Fruit fly (Drosophila melanogaster) whole organism, embryonic: Measurements from ENCODE around the gene Ire1.

Experiments used
- Abd-B ChIP-seq: fragments of 200-800 bp; sonication (Bioruptor generic); optimal IDR thresholded peaks from 2 replicates; lab custom pipeline; 2018; ENCODE audit warnings: missing biosample characterization, mild to moderate bottlenecking, missing genetic modification characterization, moderate library complexity
- BEAF-32 ChIP-seq: fragments of 200-800 bp; sonication (Bioruptor generic); optimal IDR thresholded peaks from 3 replicates; lab custom pipeline; 2017; ENCODE audit warnings: missing biosample characterization, missing genetic modification characterization, mild to moderate bottlenecking, moderate library complexity, missing genetic modification reagents
- CG10267 ChIP-seq: fragments of 200-800 bp; sonication (Bioruptor generic); optimal IDR thresholded peaks from 2 replicates; lab custom pipeline; 2018; ENCODE audit warnings: missing biosample characterization, mild to moderate bottlenecking, missing genetic modification characterization, moderate library complexity
- CG12744 ChIP-seq: fragments of 200-800 bp; sonication (Bioruptor generic); optimal IDR thresholded peaks from 2 replicates; lab custom pipeline; 2016; ENCODE audit warnings: missing biosample characterization, missing genetic modification characterization
- CG12942 ChIP-seq: fragments of 200-800 bp; sonication (Bioruptor generic); optimal IDR thresholded peaks from 3 replicates; lab custom pipeline; 2016; ENCODE audit warnings: missing biosample characterization, missing genetic modification characterization
- CG15073 ChIP-seq: fragments of 200-800 bp; sonication (Bioruptor generic); optimal IDR thresholded peaks from 2 replicates; lab custom pipeline; 2016; ENCODE audit warnings: missing biosample characterization, missing genetic modification characterization
- CG15479 ChIP-seq: fragments of 200-800 bp; sonication (Bioruptor generic); optimal IDR thresholded peaks from 3 replicates; lab custom pipeline; 2019; ENCODE audit warnings: missing biosample characterization, mild to moderate bottlenecking, missing genetic modification characterization, moderate library complexity
- CG16779 ChIP-seq: fragments of 200-800 bp; sonication (Bioruptor generic); IDR thresholded peaks from 2 replicates; pipeline ENCODE4 v1.3.6; 2022; ENCODE audit warnings: missing biosample characterization, missing genetic modification characterization
- CG17829 ChIP-seq: fragments of 200-800 bp; optimal IDR thresholded peaks from 2 replicates; lab custom pipeline; 2019; ENCODE audit warnings: missing biosample characterization, mild to moderate bottlenecking, missing genetic modification characterization, moderate library complexity
- CG2116 ChIP-seq: fragments of 200-800 bp; sonication (Bioruptor generic); optimal IDR thresholded peaks from 3 replicates; lab custom pipeline; 2018; ENCODE audit warnings: missing biosample characterization, mild to moderate bottlenecking, missing genetic modification characterization
- CG2202 ChIP-seq: fragments of 200-800 bp; sonication (Bioruptor generic); optimal IDR thresholded peaks from 2 replicates; lab custom pipeline; 2018; ENCODE audit warnings: missing biosample characterization, mild to moderate bottlenecking, missing genetic modification characterization
- CG30403 ChIP-seq: fragments of 200-800 bp; sonication (Bioruptor generic); optimal IDR thresholded peaks from 3 replicates; lab custom pipeline; 2016; ENCODE audit warnings: missing biosample characterization, missing genetic modification characterization
- CG33557 ChIP-seq: fragments of 200-800 bp; sonication (Bioruptor generic); optimal IDR thresholded peaks from 2 replicates; lab custom pipeline; 2019; ENCODE audit warnings: missing biosample characterization, mild to moderate bottlenecking, missing genetic modification characterization, moderate library complexity
- CG3838 ChIP-seq: fragments of 200-800 bp; sonication (Bioruptor generic); optimal IDR thresholded peaks from 3 replicates; lab custom pipeline; 2016; ENCODE audit warnings: missing biosample characterization, missing genetic modification characterization
- CG4854 ChIP-seq: fragments of 200-800 bp; sonication (Bioruptor generic); optimal IDR thresholded peaks from 2 replicates; lab custom pipeline; 2016; ENCODE audit warnings: missing biosample characterization, missing genetic modification characterization, inconsistent platforms
- CG5245 ChIP-seq: fragments of 200-800 bp; sonication (Bioruptor generic); optimal IDR thresholded peaks from 3 replicates; lab custom pipeline; 2016; ENCODE audit warnings: missing biosample characterization, missing genetic modification characterization
- CG6689 ChIP-seq: fragments of 200-800 bp; sonication (Bioruptor generic); IDR thresholded peaks from 2 replicates; pipeline ENCODE4 v1.3.6; 2022; ENCODE audit warnings: missing biosample characterization, missing genetic modification characterization
- CG8388 ChIP-seq: fragments of 200-800 bp; sonication (Bioruptor generic); optimal IDR thresholded peaks from 2 replicates; lab custom pipeline; 2019; ENCODE audit warnings: missing biosample characterization, mild to moderate bottlenecking, missing genetic modification characterization, moderate library complexity
- CG9437 ChIP-seq: fragments of 200-800 bp; sonication (Bioruptor generic); optimal IDR thresholded peaks from 2 replicates; lab custom pipeline; 2018; ENCODE audit warnings: missing biosample characterization, mild to moderate bottlenecking, missing genetic modification characterization
- Dref ChIP-seq: fragments of 200-800 bp; sonication (Bioruptor generic); IDR thresholded peaks from 2 replicates; pipeline ENCODE4 v1.3.6; 2022; ENCODE audit warnings: missing biosample characterization, missing genetic modification characterization
- Drgx ChIP-seq: fragments of 200-800 bp; sonication (Bioruptor generic); IDR thresholded peaks from 2 replicates; pipeline ENCODE4 v1.3.6; 2022; ENCODE audit warnings: missing biosample characterization, missing genetic modification characterization
- Eip74EF ChIP-seq, 2 experiments: fragments of 200-800 bp in 1 of 2; fragments of >200 bp in 1 of 2; sonication (Bioruptor generic) in 1 of 2; optimal IDR thresholded peaks; 2 replicates each; lab custom pipeline; 2017 to 2019; ENCODE audit warnings: missing biosample characterization in 2 of 2, missing genetic modification characterization in 2 of 2, mild to moderate bottlenecking in 1 of 2, moderate library complexity in 1 of 2
- Mad ChIP-seq: fragments of 200-800 bp; sonication (Bioruptor generic); optimal IDR thresholded peaks from 2 replicates; lab custom pipeline; 2016; ENCODE audit warnings: missing biosample characterization, missing genetic modification characterization
- Optix ChIP-seq: fragments of 200-800 bp; sonication (Bioruptor generic); IDR thresholded peaks from 3 replicates; pipeline ENCODE4 v1.3.6; 2022; ENCODE audit warnings: missing biosample characterization, missing genetic modification characterization
- PHDP ChIP-seq: fragments of 200-800 bp; sonication (Bioruptor generic); optimal IDR thresholded peaks from 3 replicates; lab custom pipeline; 2018; ENCODE audit warnings: missing biosample characterization, mild to moderate bottlenecking, missing genetic modification characterization, moderate library complexity
- Ptx1 ChIP-seq: fragments of 200-800 bp; sonication (Bioruptor generic); IDR thresholded peaks from 2 replicates; pipeline ENCODE4 v1.3.6; 2022; ENCODE audit warnings: missing biosample characterization, missing genetic modification characterization
- ara ChIP-seq: fragments of 200-800 bp; sonication (Bioruptor generic); IDR thresholded peaks from 2 replicates; pipeline ENCODE4 v1.3.6; 2022; ENCODE audit warnings: missing biosample characterization, missing genetic modification characterization
- chinmo ChIP-seq: fragments of 200-800 bp; sonication (Bioruptor generic); IDR thresholded peaks from 4 replicates; pipeline ENCODE4 v1.3.6; 2022; ENCODE audit warnings: missing biosample characterization, missing genetic modification characterization; ENCODE audit not compliant: partially characterized antibody
- disco-r ChIP-seq: fragments of 200-800 bp; sonication (Bioruptor generic); optimal IDR thresholded peaks from 2 replicates; lab custom pipeline; 2016; ENCODE audit warnings: missing biosample characterization, missing genetic modification characterization
- dmrt99B ChIP-seq: fragments of 200-800 bp; sonication (Bioruptor generic); optimal IDR thresholded peaks from 2 replicates; lab custom pipeline; 2018; ENCODE audit warnings: missing biosample characterization, mild to moderate bottlenecking, missing genetic modification characterization, moderate library complexity
- en ChIP-seq: fragments of 200-800 bp; sonication (Bioruptor generic); optimal IDR thresholded peaks from 2 replicates; lab custom pipeline; 2016; ENCODE audit warnings: missing biosample characterization, missing genetic modification characterization
- eyg ChIP-seq: fragments of 200-800 bp; sonication (Bioruptor generic); optimal IDR thresholded peaks from 3 replicates; lab custom pipeline; 2016; ENCODE audit warnings: missing biosample characterization, missing genetic modification characterization
- grn ChIP-seq: fragments of 200-800 bp; sonication (Bioruptor generic); optimal IDR thresholded peaks from 3 replicates; lab custom pipeline; 2017; ENCODE audit warnings: missing biosample characterization, missing genetic modification characterization
- hbn ChIP-seq: fragments of 200-800 bp; sonication (Bioruptor generic); IDR thresholded peaks from 2 replicates; pipeline ENCODE4 v1.3.6; 2022; ENCODE audit warnings: missing biosample characterization, missing genetic modification characterization; ENCODE audit not compliant: partially characterized antibody
- kah ChIP-seq: fragments of 200-800 bp; sonication (Bioruptor generic); optimal IDR thresholded peaks from 2 replicates; lab custom pipeline; 2018; ENCODE audit warnings: missing biosample characterization, mild to moderate bottlenecking, missing genetic modification characterization
- lab ChIP-seq: fragments of 200-800 bp; sonication (Bioruptor generic); optimal IDR thresholded peaks from 3 replicates; lab custom pipeline; 2017; ENCODE audit warnings: missing biosample characterization, missing genetic modification characterization, mild to moderate bottlenecking, moderate library complexity, missing genetic modification reagents
- lola ChIP-seq, 3 experiments: fragments of >200 bp in 2 of 3; fragments of 200-800 bp in 1 of 3; sonication (Bioruptor generic) in 1 of 3; optimal IDR thresholded peaks; 2 replicates each; lab custom pipeline; 2017 to 2019; ENCODE audit warnings: missing biosample characterization in 3 of 3, missing genetic modification characterization in 3 of 3, mild to moderate bottlenecking in 1 of 3, moderate library complexity in 1 of 3
- lov ChIP-seq, 2 experiments: fragments of 200-800 bp in 1 of 2; fragments of >200 bp in 1 of 2; sonication (Bioruptor generic) in 1 of 2; IDR thresholded peaks in 1 of 2; optimal IDR thresholded peaks in 1 of 2; 2 replicates in 1 of 2; 3 replicates in 1 of 2; pipeline versions ENCODE4 v1.3.6 to Lab custom; 2017 to 2022; ENCODE audit warnings: missing biosample characterization in 1 of 2, missing genetic modification characterization in 1 of 2
- oc ChIP-seq: fragments of 200-800 bp; sonication (Bioruptor generic); optimal IDR thresholded peaks from 2 replicates; lab custom pipeline; 2018; ENCODE audit warnings: missing biosample characterization, mild to moderate bottlenecking, missing genetic modification characterization, moderate library complexity
- onecut ChIP-seq: fragments of 200-800 bp; sonication (Bioruptor generic); IDR thresholded peaks from 2 replicates; pipeline ENCODE4 v1.3.6; 2022; ENCODE audit warnings: missing biosample characterization, missing genetic modification characterization
- p53 ChIP-seq: fragments of 200-800 bp; sonication (Bioruptor generic); optimal IDR thresholded peaks from 2 replicates; lab custom pipeline; 2016; ENCODE audit warnings: missing biosample characterization, missing genetic modification characterization
- pb ChIP-seq: fragments of 200-800 bp; sonication (Bioruptor generic); optimal IDR thresholded peaks from 3 replicates; lab custom pipeline; 2016; ENCODE audit warnings: missing biosample characterization, missing genetic modification characterization
- salm ChIP-seq: fragments of 200-800 bp; sonication (Bioruptor generic); optimal IDR thresholded peaks from 2 replicates; lab custom pipeline; 2018; ENCODE audit warnings: missing biosample characterization, mild to moderate bottlenecking, missing genetic modification characterization
- sima ChIP-seq: fragments of 200-800 bp; sonication (Bioruptor generic); optimal IDR thresholded peaks from 2 replicates; lab custom pipeline; 2016; ENCODE audit warnings: missing biosample characterization, missing genetic modification characterization
- sqz ChIP-seq: fragments of 200-800 bp; sonication (Bioruptor generic); optimal IDR thresholded peaks from 3 replicates; lab custom pipeline; 2018; ENCODE audit warnings: missing biosample characterization, mild to moderate bottlenecking, missing genetic modification characterization
- ssp ChIP-seq: fragments of 200-800 bp; sonication (Bioruptor generic); IDR thresholded peaks from 2 replicates; pipeline ENCODE4 v1.3.6; 2022; ENCODE audit warnings: missing biosample characterization, missing genetic modification characterization
- tio ChIP-seq: fragments of 200-800 bp; sonication (Bioruptor generic); optimal IDR thresholded peaks from 2 replicates; lab custom pipeline; 2017; ENCODE audit warnings: missing biosample characterization, missing genetic modification characterization, inconsistent platforms
- wdn ChIP-seq: fragments of 200-800 bp; sonication (Bioruptor generic); IDR thresholded peaks from 2 replicates; pipeline ENCODE4 v1.3.6; 2022; ENCODE audit warnings: missing biosample characterization, missing genetic modification characterization
- yki ChIP-seq: fragments of >200 bp; optimal IDR thresholded peaks from 3 replicates; lab custom pipeline; 2018
- zf30C ChIP-seq: fragments of 200-800 bp; sonication (Bioruptor generic); optimal IDR thresholded peaks from 3 replicates; lab custom pipeline; 2018; ENCODE audit warnings: missing biosample characterization, mild to moderate bottlenecking, missing genetic modification characterization

The Ire1 gene

dm6 chr3R:19908863-19909343 lies 47.8 kb upstream of the Ire1 start (continued):
- TF ChIP-seq CG9437 (GFP tag; lab: Kevin White, UChicago) (peak; percentile 69), CG15073 (peak; percentile 16), Ptx1 (GFP tag; lab: Robert Waterston, UW) (peak; percentile 91), ara (GFP tag; lab: Robert Waterston, UW) (peak; percentile 82), CG33557 (GFP tag; lab: Kevin White, UChicago) (no peak), CG5245 (GFP tag; lab: Kevin White, UChicago) (peak; percentile 66), ssp (GFP tag; lab: Robert Waterston, UW) (peak; percentile 49), dmrt99B (tag; lab: Kevin White, UChicago) (peak; percentile 89), lola (GFP tag; optimal IDR thresholded peaks at IDR 0.05; lab: Kevin White, UChicago) (peak in 1 of 3 experiments; percentile 11), CG2116 (GFP tag; lab: Kevin White, UChicago) (peak; percentile 27), oc (tag; lab: Kevin White, UChicago) (peak; percentile 76), CG2202 (tag; lab: Kevin White, UChicago) (peak; percentile 40), CG8388 (peak; percentile 73), Eip74EF (GFP tag; optimal IDR thresholded peaks at IDR 0.05; lab: Kevin White, UChicago) (peak in 1 of 2 experiments; percentile 52), grn (GFP tag; lab: Kevin White, UChicago) (no peak), wdn (GFP tag; lab: Robert Waterston, UW) (peak; percentile 77), CG3838 (GFP tag; lab: Kevin White, UChicago) (peak; percentile 65), zf30C (no peak), salm (tag; lab: Kevin White, UChicago) (peak; percentile 70), CG12942 (GFP tag; lab: Kevin White, UChicago) (peak; percentile 78), CG16779 (GFP tag; lab: Robert Waterston, UW) (peak; percentile 68; the same call in 1 of the 2 replicates), CG6689 (peak; percentile 87), pb (GFP tag; lab: Kevin White, UChicago) (peak; percentile 70), lov (optimal IDR thresholded peaks at IDR 0.05; lab: Kevin White, UChicago) (no peak), lov (GFP tag; IDR thresholded peaks at IDR 0.05; lab: Robert Waterston, UW) (peak; percentile 78; the same call in 2 of the 3 replicates), CG17829 (peak; percentile 47), eyg (GFP tag; lab: Kevin White, UChicago) (peak; percentile 68), p53 (GFP tag; lab: Kevin White, UChicago) (peak; percentile 6), Drgx (GFP tag; lab: Robert Waterston, UW) (peak; percentile 77), sima (GFP tag; lab: Kevin White, UChicago) (no peak), hbn (GFP tag; lab: Robert Waterston, UW) (no peak), sqz (GFP tag; lab: Kevin White, UChicago) (no peak), Abd-B (GFP tag; lab: Kevin White, UChicago) (peak; percentile 63), tio (GFP tag; lab: Kevin White, UChicago) (peak; percentile 73), lab (GFP tag; lab: Kevin White, UChicago) (peak; percentile 90), CG30403 (GFP tag; lab: Kevin White, UChicago) (peak; percentile 83), PHDP (tag; lab: Kevin White, UChicago) (peak; percentile 86), CG12744 (GFP tag; lab: Kevin White, UChicago) (peak; percentile 69), Mad (GFP tag; lab: Kevin White, UChicago) (peak; percentile 80), Optix (GFP tag; lab: Robert Waterston, UW) (peak; percentile 78), chinmo (GFP tag; lab: Robert Waterston, UW) (0 out of 4 replicates have a peak, but pooled peaks have one; percentile 10), onecut (GFP tag; lab: Robert Waterston, UW) (peak; percentile 78), CG4854 (GFP tag; lab: Kevin White, UChicago) (peak; percentile 68), disco-r (GFP tag; lab: Kevin White, UChicago) (peak; percentile 63), CG10267 (tag; lab: Kevin White, UChicago) (peak; percentile 52), kah (GFP tag; lab: Kevin White, UChicago) (peak; percentile 15), BEAF-32 (GFP tag; lab: Kevin White, UChicago) (no peak), yki (lab: Kevin White, UChicago) (no peak), Dref (no peak), en (GFP tag; lab: Kevin White, UChicago) (peak; percentile 72), CG15479 (GFP tag; lab: Kevin White, UChicago) (no peak)
